Worm (Caenorhabditis elegans): ENCODE data around the gene F13B6.3.

- TF ChIP-seq elt-3 (tag; optimal IDR thresholded peaks at IDR 0.05) (no peak), nhr-25 (tag; optimal IDR thresholded peaks at IDR 0.05) (no peak), nhr-11 (tag; optimal IDR thresholded peaks at IDR 0.05) (no peak), ama-1 (optimal IDR thresholded peaks at IDR 0.05) (no peak), fos-1 (tag; optimal IDR thresholded peaks at IDR 0.05) (no peak), zag-1 (tag; optimal IDR thresholded peaks at IDR 0.05) (no peak), fkh-10 (GFP tag; optimal IDR thresholded peaks at IDR 0.05) (no peak), nhr-12 (tag; optimal IDR thresholded peaks at IDR 0.05) (no peak), pha-4 (tag; optimal IDR thresholded peaks at IDR 0.05) (no peak), skn-1 (tag; optimal IDR thresholded peaks at IDR 0.05) (no peak), nfya-1 (tag; optimal IDR thresholded peaks at IDR 0.05; ENCODE audit: insufficient read depth) (no peak), nhr-28 (tag; optimal IDR thresholded peaks at IDR 0.05) (no peak)
Measured at ce11 chrIV:7473159-7473649, 7.4 kb upstream of the F13B6.3 start, which contains the start of the genes plk-3 and F55G1.6.

Measured in whole organism, L3 larva.